Worm (Caenorhabditis elegans): Measurements from ENCODE around the gene ctf-4.

The ctf-4 gene

ce11 chrV:10947210-10947609 lies 18.1 kb downstream of the ctf-4 start:
- TF ChIP-seq lir-1 (GFP tag; conservative IDR thresholded peaks at IDR 0.05) (no peak), ceh-100 (GFP tag; IDR thresholded peaks at IDR 0.05) (no peak), ztf-22 (GFP tag; optimal IDR thresholded peaks at IDR 0.05) (no peak), cebp-1 (GFP tag; IDR thresholded peaks at IDR 0.05) (no peak), cebp-1 (tag; optimal IDR thresholded peaks at IDR 0.05) (no peak), sea-2 (GFP tag; IDR thresholded peaks at IDR 0.05) (no peak), F52B5.7 (tag; optimal IDR thresholded peaks at IDR 0.05) (no peak), mcd-1 (GFP tag; IDR thresholded peaks at IDR 0.05) (no peak), Y95B8A.8 (GFP tag; IDR thresholded peaks at IDR 0.05) (no peak), unc-130 (GFP tag; optimal IDR thresholded peaks at IDR 0.05) (no peak), B0336.3 (GFP tag; IDR thresholded peaks at IDR 0.05) (no peak), atf-7 (tag; optimal IDR thresholded peaks at IDR 0.05) (no peak), dox-1 (GFP tag; IDR thresholded peaks at IDR 0.05) (no peak), tbx-9 (tag; optimal IDR thresholded peaks at IDR 0.05; ENCODE audit: borderline replicate concordance) (no peak)

ce11 chrV:10944903-10945302 lies 20.4 kb downstream of the ctf-4 start:
- no peak for TF ChIP-seq rpc-1 (optimal IDR thresholded peaks at IDR 0.05)
- no peak for TF ChIP-seq rpc-1 (tag; optimal IDR thresholded peaks at IDR 0.05)
- TF ChIP-seq K12H6.12 (tag; optimal IDR thresholded peaks at IDR 0.05), result no peak
- no peak for TF ChIP-seq ztf-3 (GFP tag; optimal IDR thresholded peaks at IDR 0.05)
- TF ChIP-seq ztf-6 (GFP tag; IDR thresholded peaks at IDR 0.05), result no peak
- no peak for TF ChIP-seq let-526 (GFP tag; IDR thresholded peaks at IDR 0.05)
- no peak for TF ChIP-seq mel-28 (tag; optimal IDR thresholded peaks at IDR 0.05; ENCODE audit: borderline replicate concordance)
- no peak for TF ChIP-seq hsf-1 (GFP tag; IDR thresholded peaks at IDR 0.05)
- TF ChIP-seq ztf-18 (tag; optimal IDR thresholded peaks at IDR 0.05), result no peak
- no peak for TF ChIP-seq Y95B8A.8 (GFP tag; IDR thresholded peaks at IDR 0.05)
- no peak for TF ChIP-seq nfya-1 (tag; optimal IDR thresholded peaks at IDR 0.05; ENCODE audit: borderline replicate concordance, insufficient read depth)
- TF ChIP-seq ZK185.1 (tag; optimal IDR thresholded peaks at IDR 0.05; ENCODE audit: poor library complexity, severe bottlenecking), result no peak
- TF ChIP-seq zim-3 (tag; optimal IDR thresholded peaks at IDR 0.05), result no peak
- TF ChIP-seq B0261.1 (tag; optimal IDR thresholded peaks at IDR 0.05), result no peak
- no peak for TF ChIP-seq rcor-1 (GFP tag; IDR thresholded peaks at IDR 0.05)
- no peak for TF ChIP-seq tbx-9 (tag; optimal IDR thresholded peaks at IDR 0.05; ENCODE audit: borderline replicate concordance)
- no peak for TF ChIP-seq attf-6 (GFP tag; IDR thresholded peaks at IDR 0.05)
- TF ChIP-seq hmg-1.2 (GFP tag; IDR thresholded peaks at IDR 0.05), result no peak
- no peak for TF ChIP-seq cebp-2 (GFP tag; IDR thresholded peaks at IDR 0.05)

ce11 chrV:10942161-10942560 lies 23.2 kb downstream of the ctf-4 start, which contains the start of gene zip-9:
zip-9 (plus strand) TSS chrV:10942461.
- 0 out of 2 replicates have a peak, but pooled peaks have one; percentile 20 for TF ChIP-seq hsf-1 (GFP tag; IDR thresholded peaks at IDR 0.05)
- no peak for TF ChIP-seq pha-4 (tag; optimal IDR thresholded peaks at IDR 0.05)
- TF ChIP-seq sptf-2 (GFP tag; optimal IDR thresholded peaks at IDR 0.05), result no peak
- TF ChIP-seq nhr-120 (GFP tag; IDR thresholded peaks at IDR 0.05), result no peak
- TF ChIP-seq attf-6 (GFP tag; IDR thresholded peaks at IDR 0.05), result no peak
- TF ChIP-seq ceh-79 (tag; optimal IDR thresholded peaks at IDR 0.05), result no peak
- TF ChIP-seq F37B4.10 (GFP tag; IDR thresholded peaks at IDR 0.05), result 0 out of 2 replicates have a peak, but pooled peaks have one; percentile 76
- no peak for TF ChIP-seq unc-62 (GFP tag; optimal IDR thresholded peaks at IDR 0.05)

- peak; percentile 62 for TF ChIP-seq ama-1 (optimal IDR thresholded peaks at IDR 0.05)
- no peak for TF ChIP-seq ama-1 (GFP tag; optimal IDR thresholded peaks at IDR 0.05)
- TF ChIP-seq mes-4 (tag; optimal IDR thresholded peaks at IDR 0.05), result no peak
- TF ChIP-seq chd-7 (tag; optimal IDR thresholded peaks at IDR 0.05), result no peak
These were observed 24.2 kb downstream of the ctf-4 start, which contains the start of gene F17C11.26 for ce11 chrV:10941150-10941549. F17C11.26 (plus strand) TSS chrV:10941450.

Data from whole organism, young adult.